Worm (Caenorhabditis elegans): ENCODE data around the gene scl-11.
A peak's percentile ranks its signal among the peaks of the same experiment; 100 is the strongest.

Gene scl-11

ce11 chrIV:13013711-13014341 lies 37.3 kb upstream of the scl-11 start:
- TF ChIP-seq nhr-25 (tag; optimal IDR thresholded peaks at IDR 0.05; ENCODE audit: borderline replicate concordance, insufficient read depth) (no peak), aha-1 (tag) (peak; percentile 5)

ce11 chrIV:13015801-13016404 lies 35.3 kb upstream of the scl-11 start:
- TF ChIP-seq aha-1 (tag): peak; percentile 45
- peak; percentile 57; the same call in 1 of the 2 replicates for TF ChIP-seq hmg-1.1 (GFP tag; IDR thresholded peaks at IDR 0.05)
- TF ChIP-seq F49E8.2 (tag; optimal IDR thresholded peaks at IDR 0.05; ENCODE audit: borderline replicate concordance): no peak
- peak; percentile 36 for TF ChIP-seq fkh-10 (GFP tag; optimal IDR thresholded peaks at IDR 0.05)
- TF ChIP-seq lsy-2 (tag; optimal IDR thresholded peaks at IDR 0.05): peak in 1 of 2 experiments; percentile 12
- no peak for TF ChIP-seq nhr-6 (tag; optimal IDR thresholded peaks at IDR 0.05)
- no peak for TF ChIP-seq F37D6.2 (tag; optimal IDR thresholded peaks at IDR 0.05)
- TF ChIP-seq snpc-4 (tag; optimal IDR thresholded peaks at IDR 0.05): no peak
- TF ChIP-seq nhr-25 (tag; optimal IDR thresholded peaks at IDR 0.05; ENCODE audit: borderline replicate concordance, insufficient read depth): no peak
- no peak for TF ChIP-seq dve-1 (tag; optimal IDR thresholded peaks at IDR 0.05; ENCODE audit: insufficient read depth)
- TF ChIP-seq nhr-41 (GFP tag; IDR thresholded peaks at IDR 0.05): no peak
- TF ChIP-seq dmd-6 (GFP tag; IDR thresholded peaks at IDR 0.05): no peak
- no peak for TF ChIP-seq zfp-3 (GFP tag; conservative IDR thresholded peaks at IDR 0.05)
- TF ChIP-seq skn-1 (tag; optimal IDR thresholded peaks at IDR 0.05): no peak

DNA sequence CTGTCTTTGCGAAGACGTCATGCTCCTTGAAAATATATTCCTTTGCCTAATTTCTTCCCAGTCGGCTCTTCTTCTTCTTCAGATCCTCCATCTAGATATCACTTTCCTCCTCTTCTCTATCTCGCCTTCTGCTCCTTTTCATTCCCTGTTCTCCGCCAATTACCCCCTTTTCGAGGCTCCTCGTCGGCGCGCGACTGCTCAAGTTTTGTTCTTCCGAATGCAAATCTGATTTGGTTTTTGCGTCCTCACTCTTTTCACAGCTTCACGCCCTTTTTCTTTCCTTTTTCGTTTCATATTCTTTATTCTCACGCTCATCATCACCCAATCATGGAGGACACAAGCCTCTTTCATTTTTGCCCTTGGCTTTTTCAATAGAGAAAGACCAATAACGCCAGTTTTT lies 34.4 kb upstream of the scl-11 start:
- no peak for TF ChIP-seq F37D6.2 (tag; optimal IDR thresholded peaks at IDR 0.05)
- no peak for TF ChIP-seq fos-1 (tag; optimal IDR thresholded peaks at IDR 0.05)
- TF ChIP-seq lsy-2 (tag; optimal IDR thresholded peaks at IDR 0.05): peak in 1 of 2 experiments; percentile 7
- peak in 1 of 2 experiments; percentile 9 for TF ChIP-seq unc-62 (GFP tag; optimal IDR thresholded peaks at IDR 0.05 in 1 of 2)
- TF ChIP-seq unc-62 (tag; optimal IDR thresholded peaks at IDR 0.05): no peak
- no peak for TF ChIP-seq nhr-42 (GFP tag; IDR thresholded peaks at IDR 0.05)
- peak; percentile 28; the same call in 1 of the 2 replicates for TF ChIP-seq set-16 (GFP tag; IDR thresholded peaks at IDR 0.05)
- peak; percentile 60 for TF ChIP-seq fkh-10 (GFP tag; optimal IDR thresholded peaks at IDR 0.05)
- TF ChIP-seq ctbp-1 (GFP tag; IDR thresholded peaks at IDR 0.05): peak; percentile 57
- TF ChIP-seq ces-1 (GFP tag; optimal IDR thresholded peaks at IDR 0.05): peak; percentile 64

- TF ChIP-seq aha-1 (tag) (peak; percentile 70), ama-1 (optimal IDR thresholded peaks at IDR 0.05) (no peak), zip-2 (tag; optimal IDR thresholded peaks at IDR 0.05) (no peak)
Observed at ce11 chrIV:13021006-13021405, 30.2 kb upstream of the scl-11 start.

ce11 chrIV:13022892-13023291 lies 28.3 kb upstream of the scl-11 start:
- TF ChIP-seq hmg-1.1 (GFP tag; IDR thresholded peaks at IDR 0.05): 0 out of 2 replicates have a peak, but pooled peaks have one; percentile 12
- TF ChIP-seq dmd-8 (GFP tag; IDR thresholded peaks at IDR 0.05): no peak
- TF ChIP-seq dmd-9 (GFP tag; IDR thresholded peaks at IDR 0.05): no peak
- no peak for TF ChIP-seq nhr-111 (GFP tag; optimal IDR thresholded peaks at IDR 0.05)
- no peak for TF ChIP-seq Y5F2A.4 (GFP tag; optimal IDR thresholded peaks at IDR 0.05)
- TF ChIP-seq nhr-25 (tag; optimal IDR thresholded peaks at IDR 0.05; ENCODE audit: borderline replicate concordance, insufficient read depth): no peak
- TF ChIP-seq zfp-3 (GFP tag; conservative IDR thresholded peaks at IDR 0.05): no peak
- TF ChIP-seq aha-1 (tag): peak; percentile 63
- TF ChIP-seq cey-2 (tag; optimal IDR thresholded peaks at IDR 0.05; ENCODE audit: borderline replicate concordance, insufficient read depth): no peak
- TF ChIP-seq set-16 (GFP tag; IDR thresholded peaks at IDR 0.05): peak; percentile 83
- TF ChIP-seq fkh-10 (GFP tag; optimal IDR thresholded peaks at IDR 0.05): no peak
- TF ChIP-seq duxl-1 (tag; optimal IDR thresholded peaks at IDR 0.05; ENCODE audit: poor library complexity): no peak
- no peak for TF ChIP-seq mxl-2 (GFP tag; conservative IDR thresholded peaks at IDR 0.05)
- no peak for TF ChIP-seq ZK546.5 (tag; optimal IDR thresholded peaks at IDR 0.05)
- TF ChIP-seq rbr-2 (tag; optimal IDR thresholded peaks at IDR 0.05): no peak
- TF ChIP-seq php-3 (GFP tag; IDR thresholded peaks at IDR 0.05): no peak
- TF ChIP-seq zip-11 (GFP tag; IDR thresholded peaks at IDR 0.05): no peak
- TF ChIP-seq nhr-42 (GFP tag; IDR thresholded peaks at IDR 0.05): no peak
- no peak for TF ChIP-seq mxl-3 (GFP tag; optimal IDR thresholded peaks at IDR 0.05)
- TF ChIP-seq saeg-2 (GFP tag; IDR thresholded peaks at IDR 0.05): no peak
- TF ChIP-seq mep-1 (tag; optimal IDR thresholded peaks at IDR 0.05): no peak
- TF ChIP-seq ceh-28 (tag; optimal IDR thresholded peaks at IDR 0.05): no peak
- 0 out of 2 replicates have a peak, but pooled peaks have one; percentile 26 for TF ChIP-seq egl-43 (GFP tag; IDR thresholded peaks at IDR 0.05)
